Worm (Caenorhabditis elegans): Measurements from ENCODE around the gene T16G12.7.

Gene T16G12.7

DNA sequence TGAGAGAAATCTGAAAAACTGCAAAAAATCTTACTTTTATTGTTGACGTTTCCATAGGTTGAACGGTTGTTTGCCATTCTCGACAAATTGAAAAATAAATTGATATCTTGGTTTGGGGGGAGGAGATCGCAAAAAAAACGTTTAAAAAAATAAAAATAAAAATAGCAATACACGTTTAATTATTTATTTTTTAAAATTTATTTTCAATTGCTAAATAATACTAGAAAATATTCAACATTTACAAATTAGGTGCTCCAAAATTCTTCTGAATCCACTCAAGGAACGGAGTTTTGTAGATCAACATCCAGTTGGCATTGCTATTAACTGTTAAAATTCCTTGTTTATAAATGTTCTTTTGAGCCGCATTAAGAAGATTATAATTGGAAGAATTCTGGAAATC lies at the start of gene T16G12.7:
TSS of gene T16G12.7 (minus strand) at position 101 of the 400 bp plus-strand sequence.
- no peak for TF ChIP-seq zip-5 (tag; optimal IDR thresholded peaks at IDR 0.05)
- no peak for TF ChIP-seq ceh-34 (tag; optimal IDR thresholded peaks at IDR 0.05)
- no peak for TF ChIP-seq lim-6 (tag; optimal IDR thresholded peaks at IDR 0.05)
- no peak for TF ChIP-seq hlh-30 (tag; optimal IDR thresholded peaks at IDR 0.05; ENCODE audit: insufficient read depth)
- no peak for TF ChIP-seq unc-3 (GFP tag; conservative IDR thresholded peaks at IDR 0.05)
- no peak for TF ChIP-seq unc-3 (tag; optimal IDR thresholded peaks at IDR 0.05)
- TF ChIP-seq ceh-48 (tag; optimal IDR thresholded peaks at IDR 0.05) = no peak
- no peak for TF ChIP-seq ceh-31 (tag; optimal IDR thresholded peaks at IDR 0.05)
- TF ChIP-seq tbx-2 (tag; optimal IDR thresholded peaks at IDR 0.05) = no peak
- no peak for TF ChIP-seq elt-2 (tag; optimal IDR thresholded peaks at IDR 0.05)
- no peak for TF ChIP-seq ceh-24 (tag; optimal IDR thresholded peaks at IDR 0.05)

DNA sequence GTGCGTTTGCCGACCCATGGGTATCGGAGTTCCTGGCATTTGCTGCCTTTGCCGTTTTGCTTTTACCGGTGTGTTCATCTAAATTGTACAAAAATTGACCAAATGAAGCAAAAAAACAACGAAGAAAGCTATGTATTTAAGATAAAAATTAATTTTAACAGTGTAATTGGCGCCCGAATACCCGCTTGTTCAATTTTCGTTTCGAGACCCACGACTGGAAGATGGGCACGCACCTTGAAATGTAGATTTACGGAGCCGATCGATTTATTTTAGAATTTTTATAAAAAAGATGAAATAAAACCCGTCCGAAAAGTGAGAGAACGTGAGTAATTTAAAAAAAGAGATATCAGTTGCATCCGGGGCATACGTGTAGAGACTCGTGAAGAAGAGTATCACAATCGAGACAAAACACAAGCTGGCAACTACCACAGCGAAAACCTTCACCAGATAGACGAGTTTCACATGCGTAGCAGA lies 48.6 kb upstream of the T16G12.7 start, which contains the start of gene hal-2:
TSS of gene hal-2 (minus strand) at position 424 of the 474 bp plus-strand sequence.
- TF ChIP-seq hlh-15 (tag; optimal IDR thresholded peaks at IDR 0.05) (no peak), pag-3 (tag; optimal IDR thresholded peaks at IDR 0.05; ENCODE audit: borderline replicate concordance) (no peak), pha-2 (tag; optimal IDR thresholded peaks at IDR 0.05) (no peak), nfya-1 (tag; optimal IDR thresholded peaks at IDR 0.05) (no peak), syd-9 (tag; optimal IDR thresholded peaks at IDR 0.05) (no peak), F13H6.1 (tag; optimal IDR thresholded peaks at IDR 0.05) (no peak), unc-3 (GFP tag; conservative IDR thresholded peaks at IDR 0.05) (no peak), unc-3 (tag; optimal IDR thresholded peaks at IDR 0.05) (no peak), elt-4 (tag; optimal IDR thresholded peaks at IDR 0.05) (no peak), hlh-8 (tag; optimal IDR thresholded peaks at IDR 0.05) (no peak), tbx-2 (tag; optimal IDR thresholded peaks at IDR 0.05) (no peak), lin-11 (tag; optimal IDR thresholded peaks at IDR 0.05) (no peak), unc-42 (tag; optimal IDR thresholded peaks at IDR 0.05) (no peak), hlh-6 (tag; optimal IDR thresholded peaks at IDR 0.05) (no peak)

DNA sequence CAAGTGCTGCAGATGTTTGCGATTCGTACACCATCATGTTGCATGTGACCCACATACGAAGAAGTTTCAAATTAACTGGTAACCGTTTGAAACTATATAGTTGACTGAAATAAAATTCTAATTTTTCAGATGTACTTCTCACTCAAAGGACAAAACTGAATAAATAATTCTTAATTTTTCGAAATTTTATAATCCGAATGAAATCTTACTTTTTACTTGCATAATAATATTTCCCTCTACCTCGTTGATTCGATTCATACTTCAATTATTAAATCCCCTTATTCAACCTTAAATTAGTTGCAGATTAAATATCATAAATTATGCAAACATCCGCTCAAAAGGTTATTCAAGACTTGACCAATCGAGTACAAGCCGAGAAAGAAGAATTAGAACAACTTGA lies 46.1 kb upstream of the T16G12.7 start, which contains the start of gene T16H12.2:
TSS of gene T16H12.2 (plus strand) at position 301 of the 400 bp plus-strand sequence.
- TF ChIP-seq ceh-6 (GFP tag; optimal IDR thresholded peaks at IDR 0.05) (no peak), pqm-1 (tag; optimal IDR thresholded peaks at IDR 0.05) (no peak), ceh-48 (tag; optimal IDR thresholded peaks at IDR 0.05) (no peak)

DNA sequence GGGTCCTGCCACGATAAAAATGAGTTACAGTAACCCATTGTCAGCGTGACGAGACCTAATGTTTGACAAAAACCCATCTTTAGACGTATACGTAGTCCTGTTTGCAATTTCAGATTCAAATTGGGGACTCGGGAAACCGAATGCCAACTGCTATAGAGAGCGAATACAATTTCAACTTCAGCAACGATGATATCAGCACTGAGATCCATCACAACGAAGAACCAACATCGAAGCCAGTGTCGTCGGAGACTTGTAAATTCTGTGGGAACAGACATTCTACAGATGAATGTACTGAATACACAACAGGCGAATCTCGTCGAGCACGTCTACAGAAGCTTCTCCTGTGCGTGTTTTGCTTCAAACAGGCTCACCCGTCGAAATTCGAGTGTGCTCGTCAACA lies 45.7 kb upstream of the T16G12.7 start:
- TF ChIP-seq ceh-18 (tag; optimal IDR thresholded peaks at IDR 0.05) = no peak
- TF ChIP-seq C38D4.7 (GFP tag; optimal IDR thresholded peaks at IDR 0.05) = no peak

DNA sequence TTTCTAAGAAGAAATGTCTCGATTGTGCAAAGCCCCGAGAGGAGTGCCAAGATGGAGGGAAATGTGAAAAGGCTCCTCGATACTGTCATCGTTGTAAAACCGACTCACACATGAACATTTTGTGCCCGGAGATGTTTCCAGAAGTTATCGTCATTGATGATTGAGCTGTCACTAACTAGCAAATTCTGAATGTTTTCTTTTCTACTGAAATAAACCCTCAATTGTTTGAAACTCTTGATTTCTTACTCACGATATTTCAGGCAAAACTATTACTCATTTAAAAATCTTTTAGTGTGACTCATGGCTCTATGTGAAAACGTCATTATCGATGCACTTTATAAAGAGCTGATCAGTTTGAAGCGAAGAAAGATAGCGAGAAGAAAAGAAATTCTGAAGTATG lies 45.2 kb upstream of the T16G12.7 start, which contains the start of gene T16H12.13:
TSS of gene T16H12.13 (plus strand) at position 301 of the 400 bp plus-strand sequence.
- no peak for TF ChIP-seq ets-4 (tag; optimal IDR thresholded peaks at IDR 0.05)
- TF ChIP-seq hlh-6 (tag; optimal IDR thresholded peaks at IDR 0.05) = no peak
- TF ChIP-seq ceh-31 (tag; optimal IDR thresholded peaks at IDR 0.05) = no peak
- no peak for TF ChIP-seq odd-2 (tag; optimal IDR thresholded peaks at IDR 0.05)

DNA sequence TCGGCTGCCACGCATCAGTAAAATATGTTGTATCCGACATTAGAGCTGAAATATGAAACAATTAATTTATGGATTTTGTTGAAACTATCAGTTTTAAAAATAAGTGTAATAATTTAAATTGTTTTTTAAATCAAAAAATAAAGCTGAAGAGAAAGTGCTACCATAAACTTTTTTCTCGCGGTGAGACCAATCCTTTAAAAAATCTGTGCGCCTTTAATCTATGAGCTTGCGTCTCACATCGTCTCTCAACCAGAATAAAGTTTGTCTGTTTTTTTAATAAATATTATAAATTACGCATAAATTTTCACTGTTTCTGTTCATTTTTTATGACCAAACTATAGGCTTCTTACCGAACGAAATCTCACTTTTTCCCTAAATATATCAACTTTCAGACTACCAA lies 43.3 kb upstream of the T16G12.7 start, which contains the start of gene T16H12.3:
TSS of gene T16H12.3 (minus strand) at position 51 of the 400 bp plus-strand sequence.
- TF ChIP-seq ceh-14 (tag; optimal IDR thresholded peaks at IDR 0.05) (no peak), odd-2 (tag; optimal IDR thresholded peaks at IDR 0.05) (no peak), dmd-4 (tag; optimal IDR thresholded peaks at IDR 0.05; ENCODE audit: borderline replicate concordance) (no peak), ahr-1 (tag; optimal IDR thresholded peaks at IDR 0.05) (no peak), dve-1 (tag; optimal IDR thresholded peaks at IDR 0.05) (no peak), nhr-11 (tag; optimal IDR thresholded peaks at IDR 0.05) (no peak), rnt-1 (tag; optimal IDR thresholded peaks at IDR 0.05) (no peak), ceh-24 (tag; optimal IDR thresholded peaks at IDR 0.05) (no peak), K02D7.2 (tag; optimal IDR thresholded peaks at IDR 0.05) (no peak), unc-86 (tag; optimal IDR thresholded peaks at IDR 0.05) (no peak), sdc-2 (tag; optimal IDR thresholded peaks at IDR 0.05) (no peak)

All from whole organism, late embryonic.